Fruit fly (Drosophila melanogaster) whole organism, embryonic: ENCODE results near the gene UQCR-C1.

ENCODE experiments used
- B-H2 ChIP-seq: fragments of 200-800 bp; sonication (Bioruptor generic); optimal IDR thresholded peaks from 2 replicates; lab custom pipeline; 2018; ENCODE audit warnings: missing biosample characterization, mild to moderate bottlenecking, missing genetic modification characterization
- Bgb ChIP-seq: fragments of 200-800 bp; sonication (Bioruptor generic); IDR thresholded peaks from 2 replicates; pipeline ENCODE4 v1.3.6; 2022; ENCODE audit warnings: missing biosample characterization, missing genetic modification characterization; ENCODE audit not compliant: partially characterized antibody
- Bteb2 ChIP-seq: fragments of 200-800 bp; sonication (Bioruptor generic); optimal IDR thresholded peaks from 2 replicates; lab custom pipeline; 2016; ENCODE audit warnings: missing biosample characterization, missing genetic modification characterization
- CG10321 ChIP-seq: fragments of 200-800 bp; sonication (Bioruptor generic); IDR thresholded peaks from 2 replicates; pipeline ENCODE4 v1.3.6; 2022; ENCODE audit warnings: missing biosample characterization, missing genetic modification characterization
- CG12744 ChIP-seq: fragments of 200-800 bp; sonication (Bioruptor generic); optimal IDR thresholded peaks from 2 replicates; lab custom pipeline; 2016; ENCODE audit warnings: missing biosample characterization, missing genetic modification characterization
- CG13123 ChIP-seq: fragments of 200-800 bp; sonication (Bioruptor generic); optimal IDR thresholded peaks from 2 replicates; lab custom pipeline; 2016; ENCODE audit warnings: missing biosample characterization, missing genetic modification characterization
- CG14014 ChIP-seq: fragments of 200-800 bp; sonication (Bioruptor generic); IDR thresholded peaks from 2 replicates; pipeline ENCODE4 v1.3.6; 2022; ENCODE audit warnings: missing biosample characterization, missing genetic modification characterization
- CG17612 ChIP-seq: fragments of 200-800 bp; sonication (Bioruptor generic); IDR thresholded peaks from 2 replicates; pipeline ENCODE4 v1.3.6; 2022; ENCODE audit warnings: missing biosample characterization, missing genetic modification characterization
- CG18599 ChIP-seq: fragments of 200-800 bp; sonication (Bioruptor generic); optimal IDR thresholded peaks from 3 replicates; lab custom pipeline; 2017; ENCODE audit warnings: missing biosample characterization, missing genetic modification characterization, mild to moderate bottlenecking, moderate library complexity, missing genetic modification reagents
- CG32772 ChIP-seq: fragments of 200-800 bp; sonication (Bioruptor generic); IDR thresholded peaks from 2 replicates; pipeline ENCODE4 v1.3.6; 2022; ENCODE audit warnings: missing biosample characterization, missing genetic modification characterization
- CG3838 ChIP-seq: fragments of 200-800 bp; sonication (Bioruptor generic); optimal IDR thresholded peaks from 3 replicates; lab custom pipeline; 2016; ENCODE audit warnings: missing biosample characterization, missing genetic modification characterization
- CG43689 ChIP-seq: fragments of 200-800 bp; sonication (Bioruptor generic); IDR thresholded peaks from 2 replicates; pipeline ENCODE4 v1.3.6; 2022; ENCODE audit warnings: missing biosample characterization, missing genetic modification characterization
- CG4854 ChIP-seq: fragments of 200-800 bp; sonication (Bioruptor generic); optimal IDR thresholded peaks from 2 replicates; lab custom pipeline; 2016; ENCODE audit warnings: missing biosample characterization, missing genetic modification characterization, inconsistent platforms
- CG8359 ChIP-seq: fragments of 200-800 bp; sonication (Bioruptor generic); optimal IDR thresholded peaks from 2 replicates; lab custom pipeline; 2017; ENCODE audit warnings: missing biosample characterization, mild to moderate bottlenecking, missing genetic modification characterization, borderline replicate concordance
- CG8478 ChIP-seq: fragments of >200 bp; optimal IDR thresholded peaks from 2 replicates; lab custom pipeline; 2018
- Dll ChIP-seq: fragments of 200-800 bp; sonication (Bioruptor generic); IDR thresholded peaks from 4 replicates; pipeline ENCODE4 v1.3.6; 2022; ENCODE audit warnings: missing biosample characterization, missing genetic modification characterization; ENCODE audit not compliant: partially characterized antibody
- Doc3 ChIP-seq: fragments of 200-800 bp; sonication (Bioruptor generic); IDR thresholded peaks from 3 replicates; pipeline ENCODE4 v1.3.6; 2022; ENCODE audit warnings: missing biosample characterization, missing genetic modification characterization; ENCODE audit not compliant: partially characterized antibody
- Gug ChIP-seq: fragments of 200-800 bp; sonication (Bioruptor generic); IDR thresholded peaks from 4 replicates; pipeline ENCODE4 v1.3.6; 2022; ENCODE audit warnings: missing biosample characterization, missing genetic modification characterization
- Hmx ChIP-seq: fragments of 200-800 bp; sonication (Bioruptor generic); optimal IDR thresholded peaks from 2 replicates; lab custom pipeline; 2016; ENCODE audit warnings: missing biosample characterization, missing genetic modification characterization
- Lhr ChIP-seq: fragments of 200-800 bp; sonication (Bioruptor generic); optimal IDR thresholded peaks from 3 replicates; lab custom pipeline; 2017; ENCODE audit warnings: mild to moderate bottlenecking, missing biosample characterization, missing genetic modification reagents, missing genetic modification characterization
- Meics ChIP-seq: fragments of 200-800 bp; sonication (Bioruptor generic); optimal IDR thresholded peaks from 2 replicates; lab custom pipeline; 2017; ENCODE audit warnings: missing biosample characterization, mild to moderate bottlenecking, missing genetic modification characterization
- Mrtf ChIP-seq: fragments of 200-800 bp; sonication (Bioruptor generic); IDR thresholded peaks from 3 replicates; pipeline ENCODE4 v1.3.6; 2022; ENCODE audit warnings: missing biosample characterization, missing genetic modification characterization
- Neu2 ChIP-seq: fragments of 200-800 bp; sonication (Bioruptor generic); optimal IDR thresholded peaks from 3 replicates; lab custom pipeline; 2016; ENCODE audit warnings: missing biosample characterization, missing genetic modification characterization, borderline replicate concordance
- Rfx ChIP-seq: fragments of 200-800 bp; sonication (Bioruptor generic); IDR thresholded peaks from 2 replicates; pipeline ENCODE4 v1.3.6; 2022; ENCODE audit warnings: missing biosample characterization, missing genetic modification characterization
- Sox102F ChIP-seq: fragments of 200-800 bp; sonication (Bioruptor generic); optimal IDR thresholded peaks from 2 replicates; lab custom pipeline; 2018; ENCODE audit warnings: missing biosample characterization, mild to moderate bottlenecking, missing genetic modification characterization, moderate library complexity
- Sry-δ ChIP-seq: fragments of 200-800 bp; sonication (Bioruptor generic); optimal IDR thresholded peaks from 2 replicates; lab custom pipeline; 2016; ENCODE audit warnings: missing biosample characterization, missing genetic modification characterization
- TFAM ChIP-seq: fragments of 200-800 bp; sonication (Bioruptor generic); optimal IDR thresholded peaks from 2 replicates; lab custom pipeline; 2017; ENCODE audit warnings: missing biosample characterization, missing genetic modification characterization, inconsistent platforms
- ara ChIP-seq: fragments of 200-800 bp; sonication (Bioruptor generic); IDR thresholded peaks from 2 replicates; pipeline ENCODE4 v1.3.6; 2022; ENCODE audit warnings: missing biosample characterization, missing genetic modification characterization
- chif ChIP-seq, 2 experiments: fragments of 200-800 bp; sonication (Bioruptor generic); optimal IDR thresholded peaks; 3 replicates each; lab custom pipeline; 2016; ENCODE audit warnings: missing biosample characterization in 2 of 2, missing genetic modification characterization in 2 of 2
- ci ChIP-seq: fragments of 200-800 bp; sonication (Bioruptor generic); IDR thresholded peaks from 3 replicates; pipeline ENCODE4 v1.3.6; 2022; ENCODE audit warnings: missing biosample characterization, missing genetic modification characterization
- da ChIP-seq: fragments of 200-800 bp; sonication (Bioruptor generic); optimal IDR thresholded peaks from 2 replicates; lab custom pipeline; 2016; ENCODE audit warnings: missing biosample characterization, missing genetic modification characterization
- dm ChIP-seq: fragments of 200-800 bp; sonication (Bioruptor generic); optimal IDR thresholded peaks from 3 replicates; lab custom pipeline; 2016; ENCODE audit warnings: missing biosample characterization, missing genetic modification characterization
- ewg ChIP-seq: fragments of 200-800 bp; sonication (Bioruptor generic); optimal IDR thresholded peaks from 3 replicates; lab custom pipeline; 2017; ENCODE audit warnings: mild to moderate bottlenecking, missing biosample characterization, missing genetic modification reagents, missing genetic modification characterization
- eyg ChIP-seq: fragments of 200-800 bp; sonication (Bioruptor generic); optimal IDR thresholded peaks from 3 replicates; lab custom pipeline; 2016; ENCODE audit warnings: missing biosample characterization, missing genetic modification characterization
- gcm2 ChIP-seq: fragments of 200-800 bp; sonication (Bioruptor generic); optimal IDR thresholded peaks from 2 replicates; lab custom pipeline; 2016; ENCODE audit warnings: missing biosample characterization, missing genetic modification characterization
- gsb-n ChIP-seq: fragments of 200-800 bp; sonication (Bioruptor generic); optimal IDR thresholded peaks from 3 replicates; lab custom pipeline; 2018; ENCODE audit warnings: missing biosample characterization, mild to moderate bottlenecking, missing genetic modification characterization
- hkb ChIP-seq, 2 experiments: fragments of 200-800 bp in 1 of 2; fragments of >200 bp in 1 of 2; sonication (Bioruptor generic) in 1 of 2; IDR thresholded peaks in 1 of 2; optimal IDR thresholded peaks in 1 of 2; 2 replicates each; pipeline versions ENCODE4 v1.3.6 to Lab custom; 2017 to 2022; ENCODE audit warnings: missing biosample characterization in 1 of 2, missing genetic modification characterization in 1 of 2
- knrl ChIP-seq: fragments of 200-800 bp; sonication (Bioruptor generic); IDR thresholded peaks from 3 replicates; pipeline ENCODE4 v1.3.6; 2022; ENCODE audit warnings: missing biosample characterization, missing genetic modification characterization; ENCODE audit not compliant: partially characterized antibody
- p53 ChIP-seq: fragments of 200-800 bp; sonication (Bioruptor generic); optimal IDR thresholded peaks from 2 replicates; lab custom pipeline; 2016; ENCODE audit warnings: missing biosample characterization, missing genetic modification characterization
- pnt ChIP-seq: fragments of 200-800 bp; sonication (Bioruptor generic); optimal IDR thresholded peaks from 3 replicates; lab custom pipeline; 2016; ENCODE audit warnings: missing biosample characterization, missing genetic modification characterization
- psq ChIP-seq: fragments of 200-800 bp; sonication (Bioruptor generic); optimal IDR thresholded peaks from 2 replicates; lab custom pipeline; 2017; ENCODE audit warnings: missing biosample characterization, missing genetic modification characterization
- pzg ChIP-seq: fragments of 200-800 bp; sonication (Bioruptor generic); optimal IDR thresholded peaks from 3 replicates; lab custom pipeline; 2018; ENCODE audit warnings: missing biosample characterization, mild to moderate bottlenecking, missing genetic modification characterization, moderate library complexity
- ranshi ChIP-seq: fragments of 200-800 bp; sonication (Bioruptor generic); IDR thresholded peaks from 2 replicates; pipeline ENCODE4 v1.3.6; 2022; ENCODE audit warnings: missing biosample characterization, missing genetic modification characterization
- salm ChIP-seq: fragments of 200-800 bp; sonication (Bioruptor generic); optimal IDR thresholded peaks from 2 replicates; lab custom pipeline; 2018; ENCODE audit warnings: missing biosample characterization, mild to moderate bottlenecking, missing genetic modification characterization
- seq ChIP-seq: fragments of 200-800 bp; sonication (Bioruptor generic); IDR thresholded peaks from 2 replicates; pipeline ENCODE4 v1.3.6; 2022; ENCODE audit warnings: missing biosample characterization, missing genetic modification characterization
- sna ChIP-seq: fragments of 200-800 bp; sonication (Bioruptor generic); IDR thresholded peaks from 2 replicates; pipeline ENCODE4 v1.3.6; 2022; ENCODE audit warnings: missing biosample characterization, missing genetic modification characterization; ENCODE audit not compliant: partially characterized antibody
- sug ChIP-seq: fragments of 200-800 bp; optimal IDR thresholded peaks from 2 replicates; lab custom pipeline; 2019; ENCODE audit warnings: missing biosample characterization, mild to moderate bottlenecking, missing genetic modification characterization, moderate library complexity
- tin ChIP-seq: fragments of 200-800 bp; sonication (Bioruptor generic); optimal IDR thresholded peaks from 3 replicates; lab custom pipeline; 2016; ENCODE audit warnings: missing biosample characterization, missing genetic modification characterization
- ttk ChIP-seq: fragments of 200-800 bp; sonication (Bioruptor generic); IDR thresholded peaks from 2 replicates; pipeline ENCODE4 v2.1.2; 2022; ENCODE audit warnings: missing biosample characterization, missing genetic modification characterization
- zen2 ChIP-seq: fragments of 200-800 bp; sonication (Bioruptor generic); IDR thresholded peaks from 3 replicates; pipeline ENCODE4 v1.3.6; 2022; ENCODE audit warnings: missing biosample characterization, missing genetic modification characterization; ENCODE audit not compliant: partially characterized antibody

UQCR-C1 gene

DNA sequence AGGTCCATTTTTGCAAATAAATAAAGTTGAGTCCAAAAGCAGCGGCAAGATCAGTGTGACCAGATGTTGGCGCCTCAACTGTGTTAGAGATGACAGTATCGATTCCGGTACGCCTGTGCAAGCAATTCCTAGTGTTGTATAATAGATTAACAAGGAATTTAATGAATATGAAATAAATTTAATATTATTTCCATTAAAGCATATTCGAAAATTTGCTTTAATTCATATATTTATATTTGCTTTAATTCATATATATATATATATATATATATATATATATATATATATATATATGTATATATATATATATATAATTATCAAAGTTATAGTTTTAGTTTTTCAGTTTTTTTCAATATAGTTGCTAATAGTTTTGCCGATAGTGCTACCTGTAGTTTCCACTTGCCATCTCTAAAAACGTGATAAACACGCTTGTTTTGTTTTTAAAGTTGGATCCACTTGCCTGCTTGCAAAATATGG lies 8.3 kb downstream of the UQCR-C1 start, which contains the start of the genes Nup93-2 and CG3817:
Gene Nup93-2, minus strand, starts transcription at position 93 of the 477 bp plus-strand sequence.
Gene CG3817, plus strand, starts transcription at position 460 of the 477 bp plus-strand sequence.
- TF ChIP-seq CG14014 (GFP tag; lab: Robert Waterston, UW) (0 out of 2 replicates have a peak, but pooled peaks have one; percentile 16), ttk (peak; percentile 69), CG17612 (no peak), Sox102F (GFP tag; lab: Kevin White, UChicago) (peak; percentile 1), CG32772 (GFP tag; lab: Robert Waterston, UW) (peak; percentile 74), ci (peak; percentile 38; the same call in 1 of the 3 replicates), pnt (GFP tag; lab: Kevin White, UChicago) (peak; percentile 50), gsb-n (tag; lab: Kevin White, UChicago) (no peak), Dll (GFP tag; lab: Robert Waterston, UW) (peak; percentile 60; the same call in 1 of the 4 replicates), Bgb (GFP tag; lab: Robert Waterston, UW) (peak; percentile 66; the same call in 1 of the 2 replicates), Mrtf (GFP tag; lab: Robert Waterston, UW) (peak; percentile 67), CG8478 (no peak), sug (peak; percentile 84), chif (GFP tag; optimal IDR thresholded peaks at IDR 0.05; lab: Kevin White, UChicago) (peak in 1 of 2 experiments; percentile 18), hkb (optimal IDR thresholded peaks at IDR 0.05; lab: Kevin White, UChicago) (no peak), hkb (GFP tag; IDR thresholded peaks at IDR 0.05; lab: Robert Waterston, UW) (peak; percentile 49; the same call in 1 of the 2 replicates), CG4854 (GFP tag; lab: Kevin White, UChicago) (no peak), eyg (GFP tag; lab: Kevin White, UChicago) (no peak), CG18599 (GFP tag; lab: Kevin White, UChicago) (no peak), Bteb2 (GFP tag; lab: Kevin White, UChicago) (no peak), pzg (peak; percentile 37), Doc3 (GFP tag; lab: Robert Waterston, UW) (peak; percentile 56; the same call in 2 of the 3 replicates), Sry-δ (GFP tag; lab: Kevin White, UChicago) (peak; percentile 76), Lhr (no peak), gcm2 (no peak), ara (GFP tag; lab: Robert Waterston, UW) (0 out of 2 replicates have a peak, but pooled peaks have one; percentile 50), tin (GFP tag; lab: Kevin White, UChicago) (peak; percentile 45), CG3838 (GFP tag; lab: Kevin White, UChicago) (no peak), CG10321 (no peak), CG13123 (GFP tag; lab: Kevin White, UChicago) (no peak), sna (no peak), CG43689 (GFP tag; lab: Robert Waterston, UW) (no peak), p53 (GFP tag; lab: Kevin White, UChicago) (no peak), dm (GFP tag; lab: Kevin White, UChicago) (peak; percentile 46), knrl (GFP tag; lab: Robert Waterston, UW) (peak; percentile 51; the same call in 1 of the 3 replicates), ranshi (GFP tag; lab: Robert Waterston, UW) (peak; percentile 72; the same call in 1 of the 2 replicates), B-H2 (GFP tag; lab: Kevin White, UChicago) (peak; percentile 71), Gug (GFP tag; lab: Robert Waterston, UW) (peak; percentile 59; the same call in 2 of the 4 replicates), Rfx (GFP tag; lab: Robert Waterston, UW) (peak; percentile 82), Neu2 (no peak), zen2 (no peak), psq (GFP tag; lab: Kevin White, UChicago) (no peak), salm (tag; lab: Kevin White, UChicago) (no peak), ewg (GFP tag; lab: Kevin White, UChicago) (peak; percentile 58), seq (GFP tag; lab: Robert Waterston, UW) (no peak), CG8359 (no peak), Hmx (GFP tag; lab: Kevin White, UChicago) (no peak), da (GFP tag; lab: Kevin White, UChicago) (no peak), CG12744 (no peak), Meics (GFP tag; lab: Kevin White, UChicago) (peak; percentile 64), TFAM (GFP tag; lab: Kevin White, UChicago) (no peak)
